Worm (Caenorhabditis elegans): ENCODE measurements around the gene nhr-179.
"Not testable (repeated sequence)": the region's sequence is repeated elsewhere in the genome, so short reads cannot be mapped to it uniquely, and the experiment has no call there.

DNA sequence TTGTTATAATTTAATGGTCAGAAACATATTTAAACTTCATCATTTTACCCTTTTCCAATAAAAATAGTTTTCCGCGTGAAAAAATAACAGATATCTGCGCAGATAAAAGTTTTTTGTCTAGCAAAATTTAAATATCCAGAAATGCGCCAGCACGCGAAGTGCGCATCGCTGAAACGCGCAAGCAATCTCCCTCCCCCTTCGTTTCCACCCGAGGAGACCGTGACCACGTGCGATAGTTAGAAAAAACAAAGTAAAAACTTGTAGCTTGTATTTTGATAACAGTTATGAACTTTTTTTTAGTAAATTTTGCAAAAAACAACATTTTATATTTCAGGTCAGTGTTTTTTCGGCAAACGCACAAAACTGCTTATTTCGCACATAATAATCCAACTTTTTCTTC lies 19.6 kb downstream of the nhr-179 start:
- not testable (repeated sequence) for TF ChIP-seq F57C9.4 (tag; optimal IDR thresholded peaks at IDR 0.05); efl-1 (GFP tag; optimal IDR thresholded peaks at IDR 0.05); lin-35 (GFP tag; optimal IDR thresholded peaks at IDR 0.05); rec-8 (tag; optimal IDR thresholded peaks at IDR 0.05); K11D2.4 (GFP tag; IDR thresholded peaks at IDR 0.05); Y56A3A.18 (GFP tag; IDR thresholded peaks at IDR 0.05)

Measured in whole organism, young adult.